Worm (Caenorhabditis elegans): Measurements from ENCODE around the gene Y16E11A.4.

DNA sequence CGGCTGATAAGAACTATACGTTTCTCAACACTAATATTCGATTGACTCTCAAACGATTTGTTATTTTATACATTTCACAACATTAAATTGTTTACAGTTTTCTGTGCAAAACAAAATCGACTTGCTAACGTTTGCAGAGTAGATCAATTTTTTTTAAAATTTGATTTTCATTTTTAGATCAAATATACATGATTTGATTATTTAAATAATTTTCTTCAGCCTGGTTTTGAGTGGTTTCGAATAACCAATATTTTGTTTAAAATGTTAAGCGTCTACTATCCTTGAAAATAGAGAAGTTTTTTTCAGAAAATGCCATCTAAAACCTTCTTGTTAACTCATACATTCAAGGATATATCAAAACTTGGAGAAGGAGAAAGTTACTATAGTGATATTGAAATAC lies 6.7 kb downstream of the Y16E11A.4 start, which contains the start of gene math-21:
- no peak for TF ChIP-seq irx-1 (tag; optimal IDR thresholded peaks at IDR 0.05)
- no peak for TF ChIP-seq nhr-76 (tag; optimal IDR thresholded peaks at IDR 0.05)
- no peak for TF ChIP-seq lin-35 (GFP tag; optimal IDR thresholded peaks at IDR 0.05)
- TF ChIP-seq ceh-90 (tag; optimal IDR thresholded peaks at IDR 0.05): no peak
- TF ChIP-seq elt-3 (tag; optimal IDR thresholded peaks at IDR 0.05): no peak
- TF ChIP-seq nhr-28 (tag; optimal IDR thresholded peaks at IDR 0.05): no peak
- TF ChIP-seq lsy-2 (tag; optimal IDR thresholded peaks at IDR 0.05): no peak
- no peak for TF ChIP-seq aha-1 (tag; optimal IDR thresholded peaks at IDR 0.05)
- TF ChIP-seq ama-1 (optimal IDR thresholded peaks at IDR 0.05): no peak
- TF ChIP-seq ztf-11 (tag; optimal IDR thresholded peaks at IDR 0.05): no peak
- TF ChIP-seq mep-1 (tag; optimal IDR thresholded peaks at IDR 0.05): no peak

Data from whole organism, L1 larva.